Worm (Caenorhabditis elegans): Measurements from ENCODE around the gene F01F1.2.
A peak's percentile ranks its signal among the peaks of the same experiment; 100 is the strongest.

F01F1.2 gene

DNA sequence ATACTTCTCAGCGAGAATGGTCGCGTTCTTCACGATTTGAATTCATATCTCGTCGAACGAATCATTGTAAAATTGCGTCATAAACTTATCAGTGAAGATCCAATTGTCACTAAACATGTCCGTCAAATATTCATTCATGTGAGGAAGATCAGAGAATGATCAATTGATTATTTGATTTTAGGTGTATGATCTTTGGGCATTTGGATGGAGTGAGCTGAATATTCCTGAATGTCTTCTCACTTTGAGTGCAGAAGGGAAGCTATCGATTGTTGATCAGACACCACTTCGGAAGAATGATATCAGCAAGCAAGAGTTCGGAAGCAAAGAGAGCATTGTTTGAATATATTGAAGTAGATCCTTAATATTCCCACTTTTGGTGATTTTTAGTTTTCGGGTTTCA, 4.1 kb upstream of the F01F1.2 start (continued):
- TF ChIP-seq irx-1 (tag; optimal IDR thresholded peaks at IDR 0.05) (no peak), snpc-4 (tag; optimal IDR thresholded peaks at IDR 0.05) (no peak), ets-5 (GFP tag; IDR thresholded peaks at IDR 0.05) (no peak), unc-86 (tag; optimal IDR thresholded peaks at IDR 0.05) (no peak), nhr-77 (tag; optimal IDR thresholded peaks at IDR 0.05) (no peak), egl-27 (tag; optimal IDR thresholded peaks at IDR 0.05) (no peak), C34B4.2 (tag; optimal IDR thresholded peaks at IDR 0.05) (no peak), ces-1 (GFP tag; optimal IDR thresholded peaks at IDR 0.05) (no peak)

DNA sequence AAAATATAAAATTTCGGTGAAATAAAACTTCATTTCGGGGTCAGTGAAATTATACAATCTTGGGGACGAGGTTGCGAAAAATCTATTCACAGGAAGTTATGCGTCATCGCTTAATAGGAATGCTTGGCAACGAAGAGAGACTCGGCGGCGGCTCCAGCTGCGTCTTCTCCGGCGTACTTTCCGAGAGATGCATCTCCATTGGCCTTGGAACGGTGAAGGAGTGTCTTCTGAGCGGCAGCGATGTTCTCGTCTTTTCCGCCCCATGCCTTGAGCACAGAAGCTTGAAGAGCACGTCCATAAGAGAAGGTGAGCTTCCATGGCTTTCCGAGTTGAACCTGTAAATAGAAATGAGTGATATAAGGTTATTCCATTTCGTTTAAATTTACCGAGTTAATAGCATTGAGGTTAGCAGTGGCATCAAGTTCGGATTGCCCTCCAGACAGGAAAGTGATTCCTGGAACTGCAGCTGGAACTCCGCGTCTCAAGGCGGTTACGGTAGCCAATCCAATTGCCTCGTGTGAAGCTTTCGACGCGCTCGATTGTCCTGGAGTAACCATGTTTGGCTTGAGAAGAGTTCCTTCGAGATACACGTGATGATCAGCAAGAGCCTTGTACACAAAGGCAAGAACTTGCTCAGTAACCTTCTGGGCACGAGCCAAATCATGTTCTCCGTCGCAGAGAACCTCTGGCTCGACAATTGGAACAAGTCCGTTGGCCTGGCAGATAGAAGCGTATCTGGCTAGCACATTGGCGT, 3.5 kb upstream of the F01F1.2 start:
- TF ChIP-seq jun-1 (tag; optimal IDR thresholded peaks at IDR 0.05) (no peak), dsc-1 (tag; optimal IDR thresholded peaks at IDR 0.05) (peak; percentile 19), efl-1 (optimal IDR thresholded peaks at IDR 0.05) (no peak), efl-1 (GFP tag; optimal IDR thresholded peaks at IDR 0.05 in 1 of 2) (peak in 1 of 2 experiments; percentile 77)

DNA sequence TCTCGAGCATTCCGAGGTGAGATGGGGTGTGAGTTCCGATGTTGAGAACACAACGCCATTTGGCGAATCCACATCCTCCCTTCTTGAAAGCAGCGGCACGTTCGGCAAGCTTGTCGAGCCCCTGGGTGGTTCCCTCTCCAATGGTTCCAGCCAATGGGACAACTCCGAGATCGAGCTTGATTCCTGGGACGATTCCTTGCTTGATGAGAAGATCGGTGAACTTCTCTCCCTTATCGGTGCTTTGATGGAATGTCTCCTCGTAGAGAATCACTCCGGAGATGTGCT, 3.0 kb upstream of the F01F1.2 start:
- TF ChIP-seq nhr-19 (GFP tag; conservative IDR thresholded peaks at IDR 0.05) = no peak
- peak; percentile 36 for TF ChIP-seq nhr-85 (tag)

DNA sequence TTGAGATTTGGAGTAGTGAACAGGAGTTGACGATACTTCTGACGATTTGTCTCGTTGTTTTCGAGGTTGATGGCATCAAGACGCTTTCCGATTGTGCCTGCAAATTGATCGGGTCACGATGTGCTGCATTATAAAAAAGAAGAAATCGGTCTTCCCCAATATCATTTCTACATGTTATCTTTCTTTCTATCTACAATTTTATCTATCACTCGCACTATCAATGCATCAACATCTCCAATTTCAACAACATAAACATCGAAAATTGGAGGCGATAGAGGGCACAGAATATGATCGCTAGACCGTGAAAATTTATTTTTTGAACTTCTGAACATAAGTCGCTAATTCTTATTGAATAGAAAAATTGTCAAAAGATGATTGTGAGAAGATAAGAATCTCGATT, 2.6 kb upstream of the F01F1.2 start:
- TF ChIP-seq efl-1 (optimal IDR thresholded peaks at IDR 0.05) (no peak), efl-1 (GFP tag; optimal IDR thresholded peaks at IDR 0.05 in 1 of 2) (peak in 1 of 2 experiments; percentile 32), swsn-7 (tag; optimal IDR thresholded peaks at IDR 0.05) (no peak), elt-2 (tag; optimal IDR thresholded peaks at IDR 0.05) (peak; percentile 42)

DNA sequence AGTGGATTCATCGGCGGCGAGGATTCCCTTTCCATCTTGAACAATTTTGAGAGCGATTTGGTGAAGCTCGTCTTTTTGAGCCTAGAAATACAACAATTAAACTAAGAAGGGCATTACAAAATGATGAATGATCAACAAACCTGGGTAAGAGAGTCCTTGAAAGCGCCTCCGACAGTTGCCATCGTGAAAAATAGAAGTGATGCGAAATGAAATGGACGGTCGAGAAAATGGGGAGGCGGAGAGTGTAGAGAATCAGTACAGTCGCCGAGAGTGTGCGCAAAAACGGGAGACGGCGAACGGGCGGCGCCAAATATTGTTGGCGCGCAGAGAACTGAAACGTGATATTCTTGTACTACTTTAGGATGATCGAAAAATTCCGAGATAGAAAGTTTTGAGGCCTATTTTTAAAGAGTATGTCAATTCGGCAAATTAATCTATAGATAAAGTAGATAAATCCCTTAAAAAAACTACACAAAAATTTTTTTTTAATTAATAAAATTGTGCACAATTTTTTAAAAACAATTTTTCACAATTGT, 2.1 kb upstream of the F01F1.2 start, which contains the start of gene aldo-2:
aldo-2 (minus strand) TSS at position 486 of the 536 bp plus-strand sequence.
- 0 out of 2 replicates have a peak, but pooled peaks have one; percentile 5 for TF ChIP-seq grh-1 (GFP tag; IDR thresholded peaks at IDR 0.05)
- TF ChIP-seq unc-30 (tag; optimal IDR thresholded peaks at IDR 0.05) = no peak
- peak; percentile 11 for TF ChIP-seq nhr-71 (tag; optimal IDR thresholded peaks at IDR 0.05)
- no peak for TF ChIP-seq tlp-1 (tag; optimal IDR thresholded peaks at IDR 0.05)
- TF ChIP-seq pax-3 (tag; optimal IDR thresholded peaks at IDR 0.05) = no peak
- TF ChIP-seq ceh-88 (GFP tag; IDR thresholded peaks at IDR 0.05) = no peak
- TF ChIP-seq ceh-63 (GFP tag; optimal IDR thresholded peaks at IDR 0.05) = no peak
- no peak for TF ChIP-seq lin-39 (tag; optimal IDR thresholded peaks at IDR 0.05)
- TF ChIP-seq elt-2 (tag; optimal IDR thresholded peaks at IDR 0.05) = no peak
- TF ChIP-seq C16A3.4 (tag; optimal IDR thresholded peaks at IDR 0.05) = no peak
- no peak for TF ChIP-seq unc-130 (tag; optimal IDR thresholded peaks at IDR 0.05)
- TF ChIP-seq hlh-4 (tag; optimal IDR thresholded peaks at IDR 0.05) = no peak
- TF ChIP-seq sup-37 (GFP tag; optimal IDR thresholded peaks at IDR 0.05) = no peak
- TF ChIP-seq mep-1 (tag; optimal IDR thresholded peaks at IDR 0.05) = peak; percentile 14
- TF ChIP-seq pag-3 (tag; optimal IDR thresholded peaks at IDR 0.05; ENCODE audit: borderline replicate concordance, insufficient read depth) = no peak
- TF ChIP-seq nhr-20 (tag; optimal IDR thresholded peaks at IDR 0.05) = peak; percentile 31
- TF ChIP-seq dpl-1 (GFP tag; optimal IDR thresholded peaks at IDR 0.05) = peak in 2 of 3 experiments; percentile 22 to 33
- TF ChIP-seq nhr-84 (tag; optimal IDR thresholded peaks at IDR 0.05) = no peak
- no peak for TF ChIP-seq nhr-11 (tag; optimal IDR thresholded peaks at IDR 0.05)
- TF ChIP-seq ztf-4 (tag; optimal IDR thresholded peaks at IDR 0.05) = no peak
- TF ChIP-seq ama-1 (optimal IDR thresholded peaks at IDR 0.05) = peak; percentile 56
- TF ChIP-seq blmp-1 (tag; optimal IDR thresholded peaks at IDR 0.05) = peak; percentile 64
- TF ChIP-seq xbp-1 (tag; optimal IDR thresholded peaks at IDR 0.05) = no peak
- TF ChIP-seq lsy-2 (tag; optimal IDR thresholded peaks at IDR 0.05) = peak in 1 of 2 experiments; percentile 36
- peak; percentile 6; the same call in 1 of the 2 replicates for TF ChIP-seq nhr-19 (GFP tag; conservative IDR thresholded peaks at IDR 0.05)
- no peak for TF ChIP-seq C34B4.2 (tag; optimal IDR thresholded peaks at IDR 0.05)
- no peak for TF ChIP-seq ztf-11 (tag; optimal IDR thresholded peaks at IDR 0.05)
- TF ChIP-seq elt-3 (tag; optimal IDR thresholded peaks at IDR 0.05) = peak in 1 of 6 experiments; percentile 30
- TF ChIP-seq nhr-12 (tag; optimal IDR thresholded peaks at IDR 0.05) = no peak
- peak in 1 of 2 experiments; percentile 40 for TF ChIP-seq mdl-1 (tag; optimal IDR thresholded peaks at IDR 0.05)
- TF ChIP-seq isw-1 (GFP tag; IDR thresholded peaks at IDR 0.05) = no peak
- TF ChIP-seq ets-5 (GFP tag; IDR thresholded peaks at IDR 0.05) = no peak
- TF ChIP-seq fkh-4 (tag; optimal IDR thresholded peaks at IDR 0.05; ENCODE audit: borderline replicate concordance) = no peak
